Fruit fly (Drosophila melanogaster) whole organism, embryonic: Measurements from ENCODE around the gene HIPP1.

Experiments used
- ATbp ChIP-seq: fragments of 200-800 bp; sonication (Bioruptor generic); optimal IDR thresholded peaks from 2 replicates; lab custom pipeline; 2017; ENCODE audit warnings: missing biosample characterization, mild to moderate bottlenecking, missing genetic modification characterization, missing genetic modification reagents
- Abd-B ChIP-seq: fragments of 200-800 bp; sonication (Bioruptor generic); optimal IDR thresholded peaks from 2 replicates; lab custom pipeline; 2018; ENCODE audit warnings: missing biosample characterization, mild to moderate bottlenecking, missing genetic modification characterization, moderate library complexity
- CG10979 ChIP-seq: fragments of 200-800 bp; sonication (Bioruptor generic); optimal IDR thresholded peaks from 2 replicates; lab custom pipeline; 2018; ENCODE audit warnings: missing biosample characterization, mild to moderate bottlenecking, missing genetic modification characterization, moderate library complexity
- CG11504 ChIP-seq: fragments of 200-800 bp; sonication (Bioruptor generic); optimal IDR thresholded peaks from 3 replicates; lab custom pipeline; 2019; ENCODE audit warnings: missing biosample characterization, mild to moderate bottlenecking, missing genetic modification characterization, moderate library complexity
- CG11560 ChIP-seq: fragments of 200-800 bp; sonication (Bioruptor generic); IDR thresholded peaks from 3 replicates; pipeline ENCODE4 v1.3.6; 2022; ENCODE audit warnings: missing biosample characterization, missing genetic modification characterization
- CG12104 ChIP-seq: fragments of 200-800 bp; sonication (Bioruptor generic); optimal IDR thresholded peaks from 3 replicates; lab custom pipeline; 2016; ENCODE audit warnings: missing biosample characterization, missing genetic modification characterization
- CG12236 ChIP-seq: fragments of 200-800 bp; sonication (Bioruptor generic); optimal IDR thresholded peaks from 2 replicates; lab custom pipeline; 2016; ENCODE audit warnings: missing biosample characterization, missing genetic modification characterization
- CG12391 ChIP-seq: fragments of 200-800 bp; sonication (Bioruptor generic); optimal IDR thresholded peaks from 3 replicates; lab custom pipeline; 2018; ENCODE audit warnings: missing biosample characterization, mild to moderate bottlenecking, missing genetic modification characterization, moderate library complexity
- CG13894 ChIP-seq: fragments of 200-800 bp; sonication (Bioruptor generic); optimal IDR thresholded peaks from 3 replicates; lab custom pipeline; 2018; ENCODE audit warnings: missing biosample characterization, mild to moderate bottlenecking, missing genetic modification characterization, moderate library complexity
- CG2712 ChIP-seq: fragments of 200-800 bp; optimal IDR thresholded peaks from 3 replicates; lab custom pipeline; 2019; ENCODE audit warnings: missing biosample characterization, mild to moderate bottlenecking, missing genetic modification characterization, moderate library complexity
- CG30403 ChIP-seq: fragments of 200-800 bp; sonication (Bioruptor generic); optimal IDR thresholded peaks from 3 replicates; lab custom pipeline; 2016; ENCODE audit warnings: missing biosample characterization, missing genetic modification characterization
- CG33213 ChIP-seq: fragments of 200-800 bp; sonication (Bioruptor generic); optimal IDR thresholded peaks from 3 replicates; lab custom pipeline; 2016; ENCODE audit warnings: missing biosample characterization, missing genetic modification characterization
- CG34224 ChIP-seq: fragments of 200-800 bp; sonication (Bioruptor generic); IDR thresholded peaks from 3 replicates; pipeline ENCODE4 v1.3.6; 2022; ENCODE audit warnings: missing biosample characterization, missing genetic modification characterization; ENCODE audit not compliant: partially characterized antibody
- CG3838 ChIP-seq: fragments of 200-800 bp; sonication (Bioruptor generic); optimal IDR thresholded peaks from 3 replicates; lab custom pipeline; 2016; ENCODE audit warnings: missing biosample characterization, missing genetic modification characterization
- CG4617 ChIP-seq: fragments of 200-800 bp; sonication (Bioruptor generic); optimal IDR thresholded peaks from 3 replicates; lab custom pipeline; 2016; ENCODE audit warnings: missing biosample characterization, missing genetic modification characterization, borderline replicate concordance
- CG5953 ChIP-seq: fragments of 200-800 bp; sonication (Bioruptor generic); IDR thresholded peaks from 2 replicates; pipeline ENCODE4 v1.3.6; 2022; ENCODE audit warnings: missing biosample characterization, missing genetic modification characterization
- CG7963 ChIP-seq: fragments of 200-800 bp; sonication (Bioruptor generic); IDR thresholded peaks from 3 replicates; pipeline ENCODE4 v1.3.6; 2022; ENCODE audit warnings: missing biosample characterization, missing genetic modification characterization; ENCODE audit not compliant: partially characterized antibody
- CG8290 ChIP-seq, 3 experiments: fragments of 200-800 bp; sonication (Bioruptor generic); optimal IDR thresholded peaks; 2 replicates each; lab custom pipeline; 2016 to 2019; ENCODE audit warnings: missing biosample characterization in 3 of 3, missing genetic modification characterization in 3 of 3, mild to moderate bottlenecking in 2 of 3, moderate library complexity in 1 of 3
- CG9932 ChIP-seq: fragments of 200-800 bp; sonication (Bioruptor generic); IDR thresholded peaks from 2 replicates; pipeline ENCODE4 v1.3.6; 2022; ENCODE audit warnings: missing biosample characterization, missing genetic modification characterization
- CTCF ChIP-seq: fragments of 200-800 bp; sonication (Bioruptor generic); optimal IDR thresholded peaks from 2 replicates; lab custom pipeline; 2017; ENCODE audit warnings: missing biosample characterization, mild to moderate bottlenecking, missing genetic modification characterization, moderate library complexity
- Dfd ChIP-seq, 2 experiments: fragments of >200 bp; optimal IDR thresholded peaks; 2 replicates each; lab custom pipeline; 2017; ENCODE audit warnings: missing biosample characterization in 2 of 2, missing genetic modification characterization in 2 of 2
- ERR ChIP-seq: fragments of 200-800 bp; sonication (Bioruptor generic); optimal IDR thresholded peaks from 2 replicates; lab custom pipeline; 2016; ENCODE audit warnings: missing biosample characterization, missing genetic modification characterization
- Gsc ChIP-seq: fragments of 200-800 bp; sonication (Bioruptor generic); IDR thresholded peaks from 2 replicates; pipeline ENCODE4 v1.3.6; 2022; ENCODE audit warnings: missing biosample characterization, missing genetic modification characterization
- Gug ChIP-seq: fragments of 200-800 bp; sonication (Bioruptor generic); IDR thresholded peaks from 4 replicates; pipeline ENCODE4 v1.3.6; 2022; ENCODE audit warnings: missing biosample characterization, missing genetic modification characterization
- HLH4C ChIP-seq: fragments of 200-800 bp; sonication (Bioruptor generic); IDR thresholded peaks from 3 replicates; pipeline ENCODE4 v1.3.6; 2022; ENCODE audit warnings: missing biosample characterization, missing genetic modification characterization; ENCODE audit not compliant: partially characterized antibody
- Lpt ChIP-seq: fragments of >200 bp; optimal IDR thresholded peaks from 2 replicates; lab custom pipeline; 2018; ENCODE audit warnings: missing biosample characterization, missing genetic modification characterization
- MTF-1 ChIP-seq: fragments of 200-800 bp; sonication (Bioruptor generic); optimal IDR thresholded peaks from 2 replicates; lab custom pipeline; 2018; ENCODE audit warnings: missing biosample characterization, mild to moderate bottlenecking, missing genetic modification characterization, borderline replicate concordance
- Pdp1 ChIP-seq, 2 experiments: fragments of 200-800 bp; sonication (Bioruptor generic); optimal IDR thresholded peaks; 3 replicates each; lab custom pipeline; 2016; ENCODE audit warnings: missing biosample characterization in 2 of 2, missing genetic modification characterization in 2 of 2, mild to moderate bottlenecking in 1 of 2, moderate library complexity in 1 of 2
- caup ChIP-seq: fragments of 200-800 bp; sonication (Bioruptor generic); optimal IDR thresholded peaks from 3 replicates; lab custom pipeline; 2017; ENCODE audit warnings: missing biosample characterization, mild to moderate bottlenecking, missing genetic modification characterization, moderate library complexity; ENCODE audit not compliant: severe bottlenecking
- chm ChIP-seq: fragments of 200-800 bp; sonication (Bioruptor generic); IDR thresholded peaks from 2 replicates; pipeline ENCODE4 v1.3.6; 2022; ENCODE audit warnings: missing biosample characterization, missing genetic modification characterization
- gt ChIP-seq: fragments of 200-800 bp; sonication (Bioruptor generic); IDR thresholded peaks from 2 replicates; pipeline ENCODE4 v1.3.6; 2022; ENCODE audit warnings: missing biosample characterization, missing genetic modification characterization
- mirr ChIP-seq: fragments of 200-800 bp; sonication (Bioruptor generic); optimal IDR thresholded peaks from 3 replicates; lab custom pipeline; 2018; ENCODE audit warnings: missing biosample characterization, mild to moderate bottlenecking, missing genetic modification characterization
- nerfin-2 ChIP-seq: fragments of 200-800 bp; sonication (Bioruptor generic); IDR thresholded peaks from 2 replicates; pipeline ENCODE4 v1.3.6; 2022; ENCODE audit warnings: missing biosample characterization, missing genetic modification characterization; ENCODE audit not compliant: partially characterized antibody
- phol ChIP-seq: fragments of 200-800 bp; sonication (Bioruptor generic); optimal IDR thresholded peaks from 3 replicates; lab custom pipeline; 2018; ENCODE audit warnings: missing biosample characterization, mild to moderate bottlenecking, missing genetic modification characterization, moderate library complexity
- pzg ChIP-seq: fragments of 200-800 bp; sonication (Bioruptor generic); optimal IDR thresholded peaks from 3 replicates; lab custom pipeline; 2018; ENCODE audit warnings: missing biosample characterization, mild to moderate bottlenecking, missing genetic modification characterization, moderate library complexity
- sim ChIP-seq: fragments of 200-800 bp; sonication (Bioruptor generic); IDR thresholded peaks from 2 replicates; pipeline ENCODE4 v1.3.6; 2022; ENCODE audit warnings: missing biosample characterization, missing genetic modification characterization
- sr ChIP-seq: fragments of 200-800 bp; sonication (Bioruptor generic); IDR thresholded peaks from 3 replicates; pipeline ENCODE4 v1.3.6; 2022; ENCODE audit warnings: missing biosample characterization, missing genetic modification characterization
- tio ChIP-seq: fragments of 200-800 bp; sonication (Bioruptor generic); optimal IDR thresholded peaks from 2 replicates; lab custom pipeline; 2017; ENCODE audit warnings: missing biosample characterization, missing genetic modification characterization, inconsistent platforms
- tx ChIP-seq: fragments of 200-800 bp; sonication (Bioruptor generic); optimal IDR thresholded peaks from 2 replicates; lab custom pipeline; 2016; ENCODE audit warnings: missing biosample characterization, missing genetic modification characterization

HIPP1 gene

DNA sequence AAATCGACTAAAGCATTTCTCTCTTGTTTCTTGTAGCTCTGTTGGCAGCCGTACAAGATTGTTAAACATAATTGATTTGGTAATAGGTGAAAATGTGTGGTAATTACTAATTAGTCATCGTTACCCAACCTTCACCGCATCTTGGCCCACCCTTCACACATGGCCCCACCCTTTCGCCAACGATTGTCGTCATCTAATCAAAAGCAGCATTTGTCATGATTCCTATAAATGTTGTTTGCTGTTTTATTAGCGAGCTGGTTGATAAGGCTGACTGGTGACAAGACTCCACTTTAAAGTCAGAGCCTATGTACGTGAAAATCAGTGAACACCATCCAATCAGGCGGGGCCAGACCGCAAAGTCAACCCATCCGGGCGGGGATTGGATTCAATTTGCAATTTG lies 20.9 kb downstream of the HIPP1 start (continued):
- TF ChIP-seq CG8290 (GFP tag; optimal IDR thresholded peaks at IDR 0.05; lab: Kevin White, UChicago) (no peak), CG8290 (tag; optimal IDR thresholded peaks at IDR 0.05; lab: Kevin White, UChicago) (peak in 1 of 2 experiments; percentile 10), CG11504 (tag; lab: Kevin White, UChicago) (no peak), gt (GFP tag; lab: Robert Waterston, UW) (no peak), CG12391 (tag; lab: Kevin White, UChicago) (no peak), CTCF (no peak), phol (tag; lab: Kevin White, UChicago) (no peak), nerfin-2 (GFP tag; lab: Robert Waterston, UW) (no peak), Gsc (GFP tag; lab: Robert Waterston, UW) (no peak), CG10979 (no peak), mirr (peak; percentile 38), ATbp (GFP tag; lab: Kevin White, UChicago) (no peak), Pdp1 (GFP tag; optimal IDR thresholded peaks at IDR 0.05; lab: Kevin White, UChicago) (peak in 1 of 2 experiments; percentile 16), CG12104 (GFP tag; lab: Kevin White, UChicago) (no peak), chm (GFP tag; lab: Robert Waterston, UW) (no peak), CG33213 (no peak), caup (GFP tag; lab: Kevin White, UChicago) (peak; percentile 65), tio (GFP tag; lab: Kevin White, UChicago) (no peak), CG11560 (tag; lab: Robert Waterston, UW) (no peak), CG7963 (GFP tag; lab: Robert Waterston, UW) (0 out of 3 replicates have a peak, but pooled peaks have one; percentile 22), CG12236 (GFP tag; lab: Kevin White, UChicago) (no peak), Dfd (GFP tag; optimal IDR thresholded peaks at IDR 0.05; lab: Kevin White, UChicago) (no peak), CG34224 (GFP tag; lab: Robert Waterston, UW) (peak; percentile 24; the same call in 1 of the 3 replicates), tx (no peak), sr (no peak), CG30403 (GFP tag; lab: Kevin White, UChicago) (no peak), HLH4C (GFP tag; lab: Robert Waterston, UW) (no peak; the same call in 2 of the 3 replicates), CG13894 (tag; lab: Kevin White, UChicago) (peak; percentile 12), pzg (no peak), MTF-1 (GFP tag; lab: Kevin White, UChicago) (no peak), ERR (GFP tag; lab: Kevin White, UChicago) (no peak), sim (GFP tag; lab: Robert Waterston, UW) (no peak)

DNA sequence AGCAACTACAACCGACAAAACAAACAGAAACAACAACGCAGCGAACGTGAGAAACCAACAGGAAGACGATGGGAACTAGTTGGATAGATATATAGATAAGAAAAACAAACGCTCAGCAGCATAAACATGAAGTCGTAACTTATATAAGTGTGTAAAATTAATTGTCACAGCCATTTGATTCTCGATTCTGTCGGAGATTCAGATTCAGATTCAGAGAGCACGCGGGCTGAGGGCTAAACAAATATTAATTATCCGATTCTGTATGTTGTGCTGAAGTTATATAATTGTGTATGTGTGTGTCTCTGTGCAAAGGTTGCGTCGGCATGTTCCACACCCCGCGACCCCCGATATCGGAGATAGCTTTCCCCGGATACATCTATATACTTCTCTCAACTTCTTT lies 24.7 kb downstream of the HIPP1 start:
- TF ChIP-seq CG3838 (GFP tag; lab: Kevin White, UChicago), result no peak
- peak in 1 of 2 experiments; percentile 91 for TF ChIP-seq Pdp1 (GFP tag; optimal IDR thresholded peaks at IDR 0.05; lab: Kevin White, UChicago)
- TF ChIP-seq Abd-B (GFP tag; lab: Kevin White, UChicago), result no peak
- TF ChIP-seq CG5953, result no peak
- no peak for TF ChIP-seq CG4617
- no peak for TF ChIP-seq CG2712 (tag; lab: Kevin White, UChicago)
- no peak for TF ChIP-seq Gug (GFP tag; lab: Robert Waterston, UW)
- no peak for TF ChIP-seq Lpt (GFP tag; lab: Kevin White, UChicago)
- TF ChIP-seq CG9932 (GFP tag; lab: Robert Waterston, UW), result no peak
- TF ChIP-seq, all 482 proteins: peak for 1
